Worm (Caenorhabditis elegans) whole organism, L4 larva: ENCODE results near the gene drr-1.

Source experiments
- F49E8.2 ChIP-seq: sonication (generic microtip); optimal IDR thresholded peaks from 2 replicates; lab custom pipeline; 2016; ENCODE audit warnings: missing compliant biosample characterization, mild to moderate bottlenecking, missing genetic modification characterization, borderline replicate concordance
- T26A8.4 ChIP-seq: fragments of 200-800 bp; sonication (Bioruptor generic); IDR thresholded peaks from 2 replicates; pipeline ENCODE4 v1.3.6; 2022; ENCODE audit warnings: missing genetic modification characterization, missing compliant biosample characterization
- Y48G9A.11 ChIP-seq: fragments of 200-800 bp; sonication (Bioruptor generic); IDR thresholded peaks from 2 replicates; pipeline ENCODE4 v1.3.6; 2022; ENCODE audit warnings: missing genetic modification reagents, missing genetic modification characterization, missing compliant biosample characterization
- Y75B8A.6 ChIP-seq: fragments of 200-800 bp; sonication (Bioruptor generic); IDR thresholded peaks from 2 replicates; pipeline ENCODE4 v1.3.6; 2022; ENCODE audit warnings: missing genetic modification reagents, missing genetic modification characterization, missing compliant biosample characterization
- aha-1 ChIP-seq: fragments of 150-350 bp; peaks from one replicate; lab custom pipeline; 2014; ENCODE audit warnings: missing biosample characterization, missing genetic modification characterization
- ama-1 ChIP-seq: fragments of 150-350 bp; optimal IDR thresholded peaks from 2 replicates; lab custom pipeline; 2014; ENCODE audit warnings: inconsistent platforms, mixed read lengths
- arid-1 ChIP-seq: fragments of 200-800 bp; sonication (Bioruptor generic); conservative IDR thresholded peaks from 2 replicates; pipeline ENCODE4 v1.3.6; 2022; ENCODE audit warnings: missing genetic modification reagents, missing genetic modification characterization, missing compliant biosample characterization
- ceh-62 ChIP-seq: sonication (generic microtip); optimal IDR thresholded peaks from 2 replicates; lab custom pipeline; 2017; ENCODE audit warnings: missing biosample characterization, missing genetic modification characterization
- ceh-82 ChIP-seq: sonication (generic microtip); optimal IDR thresholded peaks from 2 replicates; lab custom pipeline; 2017; ENCODE audit warnings: missing biosample characterization, missing genetic modification characterization
- dmd-9 ChIP-seq: fragments of 200-800 bp; sonication (Bioruptor generic); IDR thresholded peaks from 2 replicates; pipeline ENCODE4 v1.3.6; 2022; ENCODE audit warnings: missing genetic modification reagents, missing genetic modification characterization, missing compliant biosample characterization
- dpl-1 ChIP-seq: fragments of 150-350 bp; optimal IDR thresholded peaks from 2 replicates; lab custom pipeline; 2014; ENCODE audit warnings: missing biosample characterization, missing genetic modification reagents, missing genetic modification characterization
- duxl-1 ChIP-seq: sonication (generic microtip); optimal IDR thresholded peaks from 2 replicates; lab custom pipeline; 2016; ENCODE audit warnings: mild to moderate bottlenecking, missing genetic modification characterization, moderate library complexity, missing compliant biosample characterization; ENCODE audit not compliant: poor library complexity
- egl-43 ChIP-seq: fragments of 200-800 bp; sonication (Bioruptor generic); IDR thresholded peaks from 2 replicates; pipeline ENCODE4 v1.3.6; 2022; ENCODE audit warnings: missing genetic modification reagents, missing genetic modification characterization, missing compliant biosample characterization
- gei-8 ChIP-seq: fragments of 200-800 bp; sonication (Bioruptor generic); optimal IDR thresholded peaks from 2 replicates; lab custom pipeline; 2018; ENCODE audit warnings: mild to moderate bottlenecking, missing genetic modification characterization, missing compliant biosample characterization
- hif-1 ChIP-seq, 2 experiments: sonication (generic microtip); optimal IDR thresholded peaks; 2 replicates each; lab custom pipeline; 2016 to 2017; ENCODE audit warnings: missing compliant biosample characterization in 2 of 2, missing genetic modification characterization in 2 of 2, missing genetic modification reagents in 2 of 2, missing genotype in 2 of 2, mild to moderate bottlenecking in 1 of 2
- hlh-30 ChIP-seq: sonication (generic microtip); optimal IDR thresholded peaks from 2 replicates; lab custom pipeline; 2017; ENCODE audit warnings: antibody characterized with exemption, mild to moderate bottlenecking, missing genetic modification characterization, missing compliant biosample characterization; ENCODE audit not compliant: insufficient read depth
- hmg-1.1 ChIP-seq: fragments of 200-800 bp; sonication (Bioruptor generic); IDR thresholded peaks from 2 replicates; pipeline ENCODE4 v1.3.6; 2022; ENCODE audit warnings: missing genetic modification reagents, missing genetic modification characterization, missing compliant biosample characterization
- lim-7 ChIP-seq: fragments of 200-800 bp; sonication (Bioruptor generic); IDR thresholded peaks from 2 replicates; pipeline ENCODE4 v1.3.6; 2022; ENCODE audit warnings: missing genetic modification characterization, missing compliant biosample characterization
- lin-38 ChIP-seq: fragments of 200-800 bp; sonication (Bioruptor generic); IDR thresholded peaks from 2 replicates; pipeline ENCODE4 v1.3.6; 2022; ENCODE audit warnings: missing genetic modification reagents, missing genetic modification characterization, missing compliant biosample characterization
- lsy-2 ChIP-seq, 2 experiments: fragments of 150-350 bp in 1 of 2; sonication (generic microtip) in 1 of 2; optimal IDR thresholded peaks; 2 replicates each; lab custom pipeline; 2014 to 2017; ENCODE audit warnings: missing biosample characterization in 2 of 2, missing genetic modification characterization in 2 of 2
- madf-5 ChIP-seq, 2 experiments: fragments of 200-800 bp; sonication (Bioruptor generic); IDR thresholded peaks; 2 replicates each; pipeline ENCODE4 v1.3.6; 2022; ENCODE audit warnings: missing compliant biosample characterization in 2 of 2, missing genetic modification characterization in 2 of 2
- mdt-29 ChIP-seq: fragments of 200-800 bp; sonication (Bioruptor generic); IDR thresholded peaks from 2 replicates; pipeline ENCODE4 v1.3.6; 2022; ENCODE audit warnings: missing genetic modification reagents, missing genetic modification characterization, missing compliant biosample characterization
- mep-1 ChIP-seq: fragments of 150-350 bp; sonication (generic microtip); optimal IDR thresholded peaks from 3 replicates; lab custom pipeline; 2014; ENCODE audit warnings: missing biosample characterization, missing genetic modification characterization
- mxl-3 ChIP-seq: fragments of 200-800 bp; sonication (Bioruptor generic); optimal IDR thresholded peaks from 2 replicates; lab custom pipeline; 2018; ENCODE audit warnings: mild to moderate bottlenecking, missing genetic modification characterization, missing compliant biosample characterization
- nhr-102 ChIP-seq: sonication (generic microtip); optimal IDR thresholded peaks from 2 replicates; lab custom pipeline; 2016; ENCODE audit warnings: mild to moderate bottlenecking, missing genetic modification characterization, moderate library complexity, missing compliant biosample characterization
- nhr-11 ChIP-seq: fragments of 150-350 bp; optimal IDR thresholded peaks from 2 replicates; lab custom pipeline; 2014; ENCODE audit warnings: missing biosample characterization, missing genetic modification characterization
- nhr-42 ChIP-seq: fragments of 200-800 bp; sonication (Bioruptor generic); IDR thresholded peaks from 2 replicates; pipeline ENCODE4 v1.3.6; 2022; ENCODE audit warnings: missing genetic modification characterization, missing compliant biosample characterization
- nhr-77 ChIP-seq: fragments of 150-350 bp; optimal IDR thresholded peaks from 2 replicates; lab custom pipeline; 2014; ENCODE audit warnings: missing biosample characterization, missing genetic modification characterization
- php-3 ChIP-seq: fragments of 200-800 bp; sonication (Bioruptor generic); IDR thresholded peaks from 2 replicates; pipeline ENCODE4 v1.3.6; 2022; ENCODE audit warnings: missing genetic modification reagents, missing genetic modification characterization, missing compliant biosample characterization
- pqm-1 ChIP-seq: sonication (generic microtip); optimal IDR thresholded peaks from 2 replicates; lab custom pipeline; 2017; ENCODE audit warnings: missing biosample characterization, missing genetic modification characterization
- set-16 ChIP-seq: fragments of 200-800 bp; sonication (Bioruptor generic); IDR thresholded peaks from 2 replicates; pipeline ENCODE4 v1.3.6; 2022; ENCODE audit warnings: missing genetic modification reagents, missing genetic modification characterization, missing compliant biosample characterization
- skn-1 ChIP-seq: fragments of 150-350 bp; optimal IDR thresholded peaks from 2 replicates; lab custom pipeline; 2014; ENCODE audit warnings: missing biosample characterization, missing genetic modification characterization
- snpc-1.2 ChIP-seq: fragments of 200-800 bp; sonication (Bioruptor generic); IDR thresholded peaks from 2 replicates; pipeline ENCODE4 v1.3.6; 2022; ENCODE audit warnings: missing genetic modification reagents, missing genetic modification characterization, missing compliant biosample characterization
- snpc-4 ChIP-seq: fragments of 150-350 bp; optimal IDR thresholded peaks from 2 replicates; lab custom pipeline; 2014; ENCODE audit warnings: missing biosample characterization, missing genetic modification characterization
- spr-1 ChIP-seq: sonication (generic microtip); optimal IDR thresholded peaks from 2 replicates; lab custom pipeline; 2016; ENCODE audit warnings: mild to moderate bottlenecking, missing genetic modification characterization, missing compliant biosample characterization
- tag-97 ChIP-seq: fragments of 200-800 bp; sonication (Bioruptor generic); IDR thresholded peaks from 2 replicates; pipeline ENCODE4 v1.3.6; 2022; ENCODE audit warnings: missing genetic modification characterization, missing compliant biosample characterization
- unc-130 ChIP-seq: sonication (generic microtip); optimal IDR thresholded peaks from 2 replicates; lab custom pipeline; 2016; ENCODE audit warnings: missing genetic modification reagents, missing genetic modification characterization, missing compliant biosample characterization
- unc-39 ChIP-seq: sonication (generic microtip); optimal IDR thresholded peaks from 2 replicates; lab custom pipeline; 2017; ENCODE audit warnings: missing biosample characterization, missing genetic modification characterization
- unc-62 ChIP-seq, 3 experiments: fragments of 150-350 bp in 1 of 3; sonication (generic microtip); optimal IDR thresholded peaks in 2 of 3; peaks in 1 of 3; 1 replicate in 1 of 3; 2 replicates in 2 of 3; lab custom pipeline; 2014 to 2017; ENCODE audit warnings: missing biosample characterization in 3 of 3, missing genetic modification characterization in 3 of 3, missing genetic modification reagents in 3 of 3, missing genotype in 1 of 3
- vab-7 ChIP-seq: fragments of 200-800 bp; sonication (Bioruptor generic); IDR thresholded peaks from 2 replicates; pipeline ENCODE4 v1.3.6; 2022; ENCODE audit warnings: missing genetic modification reagents, missing genetic modification characterization, missing compliant biosample characterization
- zfp-2 ChIP-seq: sonication (generic microtip); optimal IDR thresholded peaks from 2 replicates; lab custom pipeline; 2016; ENCODE audit warnings: mild to moderate bottlenecking, missing genetic modification characterization, missing compliant biosample characterization
- zip-2 ChIP-seq: fragments of 150-350 bp; optimal IDR thresholded peaks from 2 replicates; lab custom pipeline; 2014; ENCODE audit warnings: missing biosample characterization, missing genetic modification characterization

Gene drr-1

ce11 chrII:13530657-13531056 lies 35.0 kb upstream of the drr-1 start:
- no peak for TF ChIP-seq lim-7 (GFP tag; lab: Robert Waterston, UW)
- peak; percentile 61; the same call in 1 of the 2 replicates for TF ChIP-seq nhr-42 (GFP tag; lab: Robert Waterston, UW)
- peak; percentile 30; the same call in 1 of the 2 replicates for TF ChIP-seq set-16 (GFP tag; lab: Robert Waterston, UW)
- no peak for TF ChIP-seq php-3
- TF ChIP-seq dpl-1: no peak
- TF ChIP-seq nhr-102 (tag; lab: Kevin White, UChicago): no peak
- TF ChIP-seq lsy-2 (tag; optimal IDR thresholded peaks at IDR 0.05; lab: Kevin White, UChicago): no peak
- TF ChIP-seq dmd-9 (GFP tag; lab: Robert Waterston, UW): no peak
- TF ChIP-seq ceh-82: no peak
- TF ChIP-seq nhr-77: no peak
- TF ChIP-seq hlh-30 (tag; lab: Kevin White, UChicago): no peak
- no peak for TF ChIP-seq Y75B8A.6 (GFP tag; lab: Robert Waterston, UW)
- TF ChIP-seq ceh-62 (tag; lab: Kevin White, UChicago): no peak
- no peak for TF ChIP-seq pqm-1 (tag; lab: Kevin White, UChicago)
- no peak for TF ChIP-seq Y48G9A.11
- no peak for TF ChIP-seq mdt-29
- peak in 1 of 2 experiments; percentile 79 for TF ChIP-seq unc-62 (GFP tag; optimal IDR thresholded peaks at IDR 0.05 in 1 of 2; lab: Kevin White, UChicago)
- no peak for TF ChIP-seq unc-62 (tag; optimal IDR thresholded peaks at IDR 0.05; lab: Kevin White, UChicago)
- no peak for TF ChIP-seq ama-1 (lab: Kevin White, UChicago)
- TF ChIP-seq hif-1 (tag; optimal IDR thresholded peaks at IDR 0.05; lab: Kevin White, UChicago): no peak
- no peak for TF ChIP-seq zip-2
- TF ChIP-seq mep-1 (tag; lab: Kevin White, UChicago): no peak
- no peak for TF ChIP-seq skn-1 (tag; lab: Kevin White, UChicago)
- no peak for TF ChIP-seq T26A8.4
- TF ChIP-seq nhr-11 (tag; lab: Kevin White, UChicago): no peak

ce11 chrII:13529131-13529530 lies 33.4 kb upstream of the drr-1 start:
- TF ChIP-seq egl-43 (GFP tag; lab: Robert Waterston, UW): no peak
- TF ChIP-seq set-16 (GFP tag; lab: Robert Waterston, UW): peak; percentile 84
- TF ChIP-seq, all 104 proteins: peak for 1

ce11 chrII:13521977-13522404 lies 26.3 kb upstream of the drr-1 start:
- TF ChIP-seq unc-130 (GFP tag; lab: Kevin White, UChicago) (peak; percentile 78), snpc-4 (tag; lab: Kevin White, UChicago) (peak; percentile 74), hmg-1.1 (GFP tag; lab: Robert Waterston, UW) (peak; percentile 32; the same call in 1 of the 2 replicates), hif-1 (tag; optimal IDR thresholded peaks at IDR 0.05; lab: Kevin White, UChicago) (no peak), arid-1 (no peak), gei-8 (GFP tag; lab: Kevin White, UChicago) (no peak), vab-7 (0 out of 2 replicates have a peak, but pooled peaks have one; percentile 17), madf-5 (GFP tag; IDR thresholded peaks at IDR 0.05; lab: Robert Waterston, UW) (no peak), F49E8.2 (peak; percentile 75), aha-1 (peak; percentile 13), mdt-29 (peak; percentile 73; the same call in 1 of the 2 replicates), snpc-1.2 (GFP tag; lab: Robert Waterston, UW) (peak; percentile 20; the same call in 1 of the 2 replicates), unc-39 (tag; lab: Kevin White, UChicago) (no peak), lin-38 (GFP tag; lab: Robert Waterston, UW) (peak; percentile 55), egl-43 (GFP tag; lab: Robert Waterston, UW) (0 out of 2 replicates have a peak, but pooled peaks have one; percentile 5), Y48G9A.11 (peak; percentile 58; the same call in 1 of the 2 replicates), mxl-3 (GFP tag; lab: Kevin White, UChicago) (no peak), spr-1 (tag; lab: Kevin White, UChicago) (peak; percentile 33), lim-7 (GFP tag; lab: Robert Waterston, UW) (peak; percentile 56; the same call in 1 of the 2 replicates), zfp-2 (tag; lab: Kevin White, UChicago) (no peak), duxl-1 (tag; lab: Kevin White, UChicago) (peak; percentile 28), ama-1 (lab: Kevin White, UChicago) (peak; percentile 90), tag-97 (GFP tag; lab: Robert Waterston, UW) (no peak)
